Worm (Caenorhabditis elegans): ENCODE results near the gene W07G1.7.

Gene W07G1.7

DNA sequence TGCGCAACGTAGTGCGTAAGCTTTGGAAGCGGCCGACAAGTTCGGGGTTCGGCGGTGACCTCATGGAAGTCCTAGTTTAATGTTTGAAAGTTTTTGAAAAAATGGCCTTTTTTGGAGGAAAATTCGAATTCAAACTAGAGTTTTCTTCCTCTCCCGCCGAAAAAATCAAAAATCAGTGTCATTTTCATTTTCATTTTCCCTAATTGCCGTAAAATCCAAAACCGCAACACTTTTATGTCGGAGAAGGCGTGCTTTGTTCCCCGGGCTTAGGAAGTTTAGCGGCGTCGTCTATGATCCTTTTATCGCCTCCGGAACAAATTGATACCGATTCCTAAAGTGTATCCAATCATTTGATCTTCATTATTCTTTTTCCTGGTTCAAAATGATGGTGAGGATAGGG, 41.2 kb downstream of the W07G1.7 start, which contains the start of gene mltn-5:
Gene mltn-5, plus strand, starts transcription at position 301 of the 400 bp plus-strand sequence.
- TF ChIP-seq aha-1 (tag): no peak
- TF ChIP-seq php-3 (GFP tag; IDR thresholded peaks at IDR 0.05): no peak
- no peak for TF ChIP-seq nhr-10 (tag; optimal IDR thresholded peaks at IDR 0.05)
- TF ChIP-seq F37D6.2 (tag; optimal IDR thresholded peaks at IDR 0.05): no peak
- TF ChIP-seq ces-1 (GFP tag; optimal IDR thresholded peaks at IDR 0.05): no peak
- TF ChIP-seq lin-13 (GFP tag; optimal IDR thresholded peaks at IDR 0.05): no peak
- no peak for TF ChIP-seq mdt-29 (GFP tag; IDR thresholded peaks at IDR 0.05)
- no peak for TF ChIP-seq ceh-62 (tag; optimal IDR thresholded peaks at IDR 0.05)
- TF ChIP-seq ceh-32 (tag; optimal IDR thresholded peaks at IDR 0.05; ENCODE audit: poor library complexity): no peak
- no peak for TF ChIP-seq aly-2 (tag; optimal IDR thresholded peaks at IDR 0.05)
- no peak for TF ChIP-seq zag-1 (tag; optimal IDR thresholded peaks at IDR 0.05)
- no peak for TF ChIP-seq mxl-3 (GFP tag; optimal IDR thresholded peaks at IDR 0.05)

DNA sequence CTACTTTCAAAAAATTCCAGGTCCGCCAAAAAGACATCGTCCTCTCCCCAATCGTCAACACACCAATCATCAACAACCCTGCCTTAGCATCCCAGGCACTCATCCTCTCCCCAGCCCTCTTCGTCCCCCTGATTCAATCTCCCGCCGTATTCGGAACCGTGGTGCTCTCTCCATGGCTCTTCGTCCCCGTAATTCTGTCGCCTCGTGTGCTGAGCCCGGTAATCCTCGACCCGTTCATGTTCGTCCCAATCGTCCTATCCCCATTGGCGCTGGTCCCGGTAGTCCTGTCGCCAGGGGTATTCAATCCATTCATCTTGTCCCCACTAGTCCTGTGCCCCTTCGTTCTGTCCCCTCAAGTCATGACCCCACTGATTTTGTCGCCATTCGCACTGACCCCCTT, 47.0 kb downstream of the W07G1.7 start:
- TF ChIP-seq nhr-10 (tag; optimal IDR thresholded peaks at IDR 0.05): no peak
- peak; percentile 67 for TF ChIP-seq set-16 (GFP tag; IDR thresholded peaks at IDR 0.05)

DNA sequence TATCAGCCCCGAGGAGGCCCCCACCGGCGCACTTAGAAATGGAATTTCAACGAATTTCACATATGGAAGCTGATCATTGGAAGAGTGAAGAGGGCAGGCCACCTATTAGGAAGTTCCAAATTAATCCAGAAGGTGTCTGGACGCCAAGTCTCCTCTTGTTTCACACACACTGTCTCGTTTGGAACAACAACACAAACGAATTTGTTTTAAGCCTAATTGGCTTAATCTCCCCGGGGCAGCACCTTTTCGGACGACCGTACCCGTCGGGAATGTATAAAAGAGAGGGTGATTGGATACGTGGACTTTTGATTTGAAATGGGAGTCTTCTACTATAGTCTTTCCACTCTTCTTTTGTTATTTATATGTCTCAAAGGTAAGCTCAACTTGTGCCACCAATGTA, 50.1 kb downstream of the W07G1.7 start, which contains the start of gene mltn-3:
Gene mltn-3, plus strand, starts transcription at position 301 of the 400 bp plus-strand sequence.
- TF ChIP-seq pha-4 (GFP tag; IDR thresholded peaks at IDR 0.05): no peak
- TF ChIP-seq pha-4 (tag; optimal IDR thresholded peaks at IDR 0.05): no peak
- no peak for TF ChIP-seq hlh-30 (tag; optimal IDR thresholded peaks at IDR 0.05; ENCODE audit: insufficient read depth)
- TF ChIP-seq Y5F2A.4 (GFP tag; optimal IDR thresholded peaks at IDR 0.05): no peak
- TF ChIP-seq hif-1 (tag; optimal IDR thresholded peaks at IDR 0.05): no peak
- no peak for TF ChIP-seq saeg-2 (GFP tag; IDR thresholded peaks at IDR 0.05)
- TF ChIP-seq daf-8 (GFP tag; IDR thresholded peaks at IDR 0.05): no peak
- no peak for TF ChIP-seq snpc-4 (tag; optimal IDR thresholded peaks at IDR 0.05)

Data from whole organism, L4 larva.